Worm (Caenorhabditis elegans): ENCODE measurements around the gene skr-19.

DNA sequence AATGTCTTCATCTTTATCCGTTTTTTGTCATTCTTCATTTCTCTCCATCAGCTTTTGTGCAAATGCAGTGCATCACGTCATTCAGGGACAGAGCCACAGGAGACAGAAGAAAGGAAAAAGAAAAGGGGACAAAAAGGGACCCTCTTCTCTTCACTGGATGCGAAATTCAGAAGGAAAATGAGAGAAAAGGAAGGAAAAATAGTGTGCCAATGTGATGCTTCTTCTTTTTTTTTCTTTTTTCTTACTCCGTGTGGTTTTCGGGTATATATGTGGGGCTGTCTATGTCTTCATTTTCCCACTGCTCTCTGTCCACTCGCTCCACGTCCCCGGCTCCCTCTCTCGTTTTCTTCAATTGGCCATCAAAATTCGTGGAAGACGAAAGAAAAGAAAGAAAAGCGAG is 14.0 kb downstream of the skr-19 start:
- TF ChIP-seq ztf-23 (GFP tag; IDR thresholded peaks at IDR 0.05) (no peak), ref-1 (GFP tag; conservative IDR thresholded peaks at IDR 0.05) (no peak), klf-2 (GFP tag; conservative IDR thresholded peaks at IDR 0.05) (no peak), T22C8.4 (GFP tag; IDR thresholded peaks at IDR 0.05) (no peak), tab-1 (GFP tag; IDR thresholded peaks at IDR 0.05) (no peak), cog-1 (tag; optimal IDR thresholded peaks at IDR 0.05) (no peak), flt-1 (GFP tag; IDR thresholded peaks at IDR 0.05) (no peak)

All from whole organism, midembryonic.